Worm (Caenorhabditis elegans): ENCODE results near the gene R03A10.5.

- no peak for TF ChIP-seq lin-39 (tag; optimal IDR thresholded peaks at IDR 0.05)
- peak; percentile 23 to 89 for TF ChIP-seq mdl-1 (tag; optimal IDR thresholded peaks at IDR 0.05)
- TF ChIP-seq pqm-1 (tag; optimal IDR thresholded peaks at IDR 0.05) = no peak
- TF ChIP-seq nhr-237 (tag; optimal IDR thresholded peaks at IDR 0.05) = no peak
- no peak for TF ChIP-seq ZK337.2 (GFP tag; IDR thresholded peaks at IDR 0.05)
- no peak for TF ChIP-seq nhr-111 (GFP tag; optimal IDR thresholded peaks at IDR 0.05)
- TF ChIP-seq php-3 (GFP tag; IDR thresholded peaks at IDR 0.05) = no peak
- TF ChIP-seq ceh-32 (tag; optimal IDR thresholded peaks at IDR 0.05; ENCODE audit: poor library complexity) = no peak
- TF ChIP-seq duxl-1 (tag; optimal IDR thresholded peaks at IDR 0.05; ENCODE audit: poor library complexity) = no peak
- TF ChIP-seq aha-1 (tag) = peak; percentile 78
- TF ChIP-seq ceh-20 (GFP tag; IDR thresholded peaks at IDR 0.05) = peak; percentile 43; the same call in 1 of the 2 replicates
- no peak for TF ChIP-seq lin-13 (GFP tag; optimal IDR thresholded peaks at IDR 0.05)
- TF ChIP-seq daf-16 (GFP tag; optimal IDR thresholded peaks at IDR 0.05) = no peak
- peak; percentile 65 for TF ChIP-seq daf-16 (tag; optimal IDR thresholded peaks at IDR 0.05)
Observed at ce11 chrX:15496927-15497605, 50.5 kb downstream of the R03A10.5 start, which contains the start of gene suox-1.
